Fruit fly (Drosophila melanogaster): ENCODE measurements around the gene scu.

dm6 chrX:18138297-18138696 is 47.2 kb downstream of the scu start, which contains the start of gene CG43229:
- TF ChIP-seq CG1620 (GFP tag; optimal IDR thresholded peaks at IDR 0.05) = no peak
- TF ChIP-seq kay (GFP tag; ENCODE audit: borderline replicate concordance) = no peak
- no peak for TF ChIP-seq bab1 (GFP tag; optimal IDR thresholded peaks at IDR 0.05)
- TF ChIP-seq Clk (GFP tag; optimal IDR thresholded peaks at IDR 0.05) = no peak
- no peak for TF ChIP-seq CG5204 (GFP tag; optimal IDR thresholded peaks at IDR 0.05)
- TF ChIP-seq Mnt (GFP tag; optimal IDR thresholded peaks at IDR 0.05) = no peak
- TF ChIP-seq Crg-1 (GFP tag; optimal IDR thresholded peaks at IDR 0.05) = no peak
- no peak for TF ChIP-seq CG12768 (GFP tag; optimal IDR thresholded peaks at IDR 0.05)
- no peak for TF ChIP-seq CG7045 (GFP tag; optimal IDR thresholded peaks at IDR 0.05)
- no peak for TF ChIP-seq cnc (optimal IDR thresholded peaks at IDR 0.05)
- TF ChIP-seq toe (GFP tag; optimal IDR thresholded peaks at IDR 0.05) = no peak
- peak; percentile 3 for TF ChIP-seq ovo (GFP tag; optimal IDR thresholded peaks at IDR 0.05)
- no peak for TF ChIP-seq CG11617 (GFP tag; optimal IDR thresholded peaks at IDR 0.05)
- TF ChIP-seq Hr96 (GFP tag; optimal IDR thresholded peaks at IDR 0.05) = no peak

All from whole organism, adult.